Fruit fly (Drosophila melanogaster): ENCODE measurements around the gene Akh.
A peak's percentile ranks its signal among the peaks of the same experiment; 100 is the strongest.

DNA sequence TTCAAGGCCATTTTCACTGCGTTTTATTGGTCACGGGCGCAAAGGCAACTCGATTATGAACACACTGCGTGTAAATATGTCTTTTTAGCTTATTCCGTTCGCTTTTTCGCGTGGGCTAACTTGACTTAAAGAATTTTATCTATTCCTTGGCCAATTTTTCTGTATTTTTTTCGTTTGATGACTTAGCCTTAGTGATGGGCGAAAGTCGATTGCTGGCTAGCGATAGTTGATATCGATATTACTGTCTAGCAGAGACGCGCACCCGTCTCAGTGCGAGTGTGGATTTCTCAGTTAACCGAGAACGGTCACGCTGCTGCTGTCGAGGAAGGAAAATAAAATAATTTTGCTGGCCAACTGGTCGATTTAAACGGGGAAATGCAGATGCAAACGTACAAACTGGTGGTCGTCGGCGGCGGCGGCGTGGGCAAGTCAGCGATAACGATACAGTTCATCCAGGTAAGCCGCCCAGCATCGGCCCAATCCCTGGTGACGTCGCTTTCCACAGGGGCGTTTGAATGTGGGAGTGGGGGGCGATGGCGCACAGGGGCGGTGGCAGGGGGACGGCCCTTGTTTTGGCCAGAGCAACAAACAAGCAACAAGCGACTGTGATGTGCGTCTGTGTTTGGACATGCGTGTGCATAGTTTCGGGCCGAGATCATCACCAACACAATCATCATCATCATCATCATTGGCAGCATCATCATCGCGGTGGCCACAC, 2.3 kb upstream of the Akh start, which contains the start of the genes Rop and Ras64B:
- TF ChIP-seq CG10669 (GFP tag; optimal IDR thresholded peaks at IDR 0.05) (no peak), Eip75B (GFP tag; optimal IDR thresholded peaks at IDR 0.05) (no peak), CG16779 (tag; optimal IDR thresholded peaks at IDR 0.05) (no peak), lz (GFP tag; optimal IDR thresholded peaks at IDR 0.05) (peak; percentile 20), pdm3 (GFP tag; optimal IDR thresholded peaks at IDR 0.05) (no peak), ss (GFP tag; optimal IDR thresholded peaks at IDR 0.05) (no peak), fd85E (GFP tag; optimal IDR thresholded peaks at IDR 0.05) (no peak), CG8319 (GFP tag; optimal IDR thresholded peaks at IDR 0.05) (no peak)
